Fruit fly (Drosophila melanogaster) whole organism: ENCODE data around the gene CG14692.

Experiments used
- CG8478 ChIP-seq: fragments of >200 bp; optimal IDR thresholded peaks from 2 replicates; lab custom pipeline; 2018; ENCODE audit warnings: inconsistent platforms
- Dll ChIP-seq: fragments of >200 bp; optimal IDR thresholded peaks from 2 replicates; lab custom pipeline; 2017
- EcR ChIP-seq, 2 experiments: fragments of >200 bp; optimal IDR thresholded peaks; 2 replicates each; lab custom pipeline; 2017; ENCODE audit warnings: missing biosample characterization in 2 of 2, missing genetic modification characterization in 2 of 2, missing genetic modification reagents in 2 of 2
- pan ChIP-seq: fragments of >200 bp; optimal IDR thresholded peaks from 2 replicates; lab custom pipeline; 2017
- psq ChIP-seq: fragments of >200 bp; optimal IDR thresholded peaks from 2 replicates; lab custom pipeline; 2017
- usp ChIP-seq: fragments of >200 bp; optimal IDR thresholded peaks from 2 replicates; lab custom pipeline; 2017; ENCODE audit warnings: missing biosample characterization, missing genetic modification characterization, mixed read lengths

Gene CG14692

DNA sequence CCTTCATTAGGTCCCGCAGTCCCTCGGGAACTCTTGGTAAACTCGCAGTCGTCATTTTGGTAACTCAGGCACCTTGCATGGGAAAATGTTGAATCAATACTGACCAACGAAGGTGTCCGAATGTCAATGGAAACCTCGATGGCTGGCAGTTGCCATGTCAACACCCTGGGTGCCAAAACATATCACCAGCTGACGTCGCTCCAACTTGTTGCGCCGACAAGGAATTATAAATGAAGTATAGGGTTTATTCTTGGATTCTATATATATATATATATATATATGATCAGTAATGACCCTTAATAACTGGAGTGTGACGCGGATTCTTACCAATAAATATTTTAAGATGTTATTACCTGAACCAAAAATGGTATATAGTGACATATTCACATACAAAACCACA, at the start of gene CG14692:
CG14692 (minus strand) TSS at position 101 of the 400 bp plus-strand sequence.
- TF ChIP-seq pan (lab: Kevin White, UChicago): no peak
- no peak for TF ChIP-seq psq
- no peak for TF ChIP-seq EcR (GFP tag; optimal IDR thresholded peaks at IDR 0.05; lab: Kevin White, UChicago)
- TF ChIP-seq Dll (lab: Kevin White, UChicago): no peak
- no peak for TF ChIP-seq usp (GFP tag; lab: Kevin White, UChicago)
- TF ChIP-seq CG8478 (lab: Kevin White, UChicago): no peak

- TF ChIP-seq pan (lab: Kevin White, UChicago) (no peak), Dll (lab: Kevin White, UChicago) (no peak), psq (no peak), EcR (GFP tag; optimal IDR thresholded peaks at IDR 0.05; lab: Kevin White, UChicago) (no peak), CG8478 (lab: Kevin White, UChicago) (no peak), usp (GFP tag; lab: Kevin White, UChicago) (no peak)
These were observed 48.5 kb upstream of the CG14692 start, which contains the start of gene CG4565 for dm6 chr3R:10852232-10852774. Gene CG4565 (plus strand): TSS chr3R:10852724.

DNA sequence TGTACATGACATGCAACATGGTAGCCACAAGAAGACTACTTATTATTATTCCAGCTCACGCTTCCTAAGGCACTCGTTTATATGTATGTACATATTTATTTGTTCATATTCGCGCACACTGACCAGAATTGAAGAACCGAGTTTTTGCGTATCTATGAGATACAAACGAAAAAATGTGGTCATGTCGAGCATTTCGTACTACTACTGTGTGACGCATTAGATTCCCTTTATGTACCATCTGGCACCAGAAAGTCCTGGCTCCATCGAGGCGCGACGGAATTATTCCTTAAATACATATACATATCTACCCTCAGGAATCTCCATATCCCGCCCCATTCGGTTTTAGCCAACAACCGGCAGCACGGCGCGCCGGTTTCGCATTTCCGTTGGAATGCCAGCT, 46.9 kb upstream of the CG14692 start:
- TF ChIP-seq pan (lab: Kevin White, UChicago): peak; percentile 44
- no peak for TF ChIP-seq EcR (GFP tag; optimal IDR thresholded peaks at IDR 0.05; lab: Kevin White, UChicago)
- TF ChIP-seq CG8478 (lab: Kevin White, UChicago): no peak
- TF ChIP-seq usp (GFP tag; lab: Kevin White, UChicago): no peak
- TF ChIP-seq psq: no peak
- TF ChIP-seq Dll (lab: Kevin White, UChicago): no peak

DNA sequence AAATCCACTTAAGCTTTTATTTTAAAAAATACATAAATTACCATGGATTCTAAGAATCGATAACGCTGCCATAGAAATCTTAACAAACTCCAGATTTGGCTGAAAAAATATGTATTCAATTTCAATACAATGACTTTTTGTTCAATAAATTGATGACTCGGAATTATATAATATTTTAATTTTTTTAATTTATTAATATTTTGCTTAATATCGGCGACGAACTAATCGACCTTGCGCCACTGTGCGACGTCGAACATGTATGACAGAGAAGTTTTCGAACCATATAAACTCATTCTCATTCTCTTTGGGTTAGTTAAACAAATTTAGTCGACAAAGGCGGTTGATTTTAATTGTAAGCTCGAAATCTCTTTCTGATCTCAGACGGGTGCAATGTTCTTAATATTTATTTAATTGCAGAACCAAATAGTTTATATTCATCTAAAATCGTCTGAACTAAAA, 45.8 kb upstream of the CG14692 start, which contains the start of gene CG42394:
CG42394 (plus strand) TSS at position 311 of the 459 bp plus-strand sequence.
- TF ChIP-seq Dll (lab: Kevin White, UChicago) (no peak), psq (no peak), CG8478 (lab: Kevin White, UChicago) (no peak), usp (GFP tag; lab: Kevin White, UChicago) (no peak), pan (lab: Kevin White, UChicago) (no peak), EcR (GFP tag; optimal IDR thresholded peaks at IDR 0.05; lab: Kevin White, UChicago) (no peak)

DNA sequence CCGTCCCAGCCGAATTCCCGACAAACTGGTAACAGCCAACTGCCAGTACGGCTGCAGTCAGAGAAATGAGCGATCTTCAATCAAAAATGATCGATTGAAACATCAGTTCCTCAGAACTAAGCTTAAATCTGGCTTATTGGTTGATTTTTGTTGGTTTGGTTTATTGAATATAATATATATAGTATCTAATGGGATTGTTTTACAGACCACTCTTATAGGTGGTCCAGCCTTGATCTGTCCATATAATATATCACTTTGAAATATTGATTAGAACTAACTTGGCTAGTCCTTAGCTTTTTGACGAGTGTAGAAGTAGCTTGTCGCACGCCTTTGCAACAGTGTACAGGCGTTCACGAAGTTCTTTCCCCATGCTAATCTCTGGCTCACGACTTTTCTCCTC, 38.7 kb upstream of the CG14692 start:
- TF ChIP-seq usp (GFP tag; lab: Kevin White, UChicago) (no peak), CG8478 (lab: Kevin White, UChicago) (no peak), pan (lab: Kevin White, UChicago) (no peak), Dll (lab: Kevin White, UChicago) (no peak), psq (no peak), EcR (GFP tag; optimal IDR thresholded peaks at IDR 0.05; lab: Kevin White, UChicago) (no peak)

DNA sequence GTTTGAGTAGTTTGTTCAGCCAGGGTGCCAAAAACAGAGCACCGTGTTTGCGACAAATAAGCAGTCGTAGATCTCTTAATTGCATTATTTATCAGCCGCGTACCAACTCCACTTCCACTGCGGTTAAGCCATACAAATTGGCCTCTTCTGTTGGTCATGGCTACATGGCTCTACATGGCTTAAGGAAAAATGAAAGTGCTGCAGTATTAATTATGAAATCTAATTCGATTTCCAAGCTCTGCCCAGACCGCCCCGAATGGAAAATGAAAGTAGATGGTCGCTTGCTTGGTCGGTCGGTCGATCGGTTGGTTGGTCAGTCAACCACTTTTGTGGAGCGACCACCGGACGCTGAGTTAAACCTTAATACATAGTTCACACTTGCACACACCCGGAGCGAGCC, 33.2 kb upstream of the CG14692 start:
- TF ChIP-seq usp (GFP tag; lab: Kevin White, UChicago) (no peak), Dll (lab: Kevin White, UChicago) (no peak), EcR (GFP tag; optimal IDR thresholded peaks at IDR 0.05; lab: Kevin White, UChicago) (no peak), psq (no peak), pan (lab: Kevin White, UChicago) (no peak), CG8478 (lab: Kevin White, UChicago) (no peak)

- TF ChIP-seq Dll (lab: Kevin White, UChicago) (no peak), usp (GFP tag; lab: Kevin White, UChicago) (no peak), CG8478 (lab: Kevin White, UChicago) (no peak), EcR (GFP tag; optimal IDR thresholded peaks at IDR 0.05; lab: Kevin White, UChicago) (no peak), pan (lab: Kevin White, UChicago) (no peak)
These were observed 31.1 kb upstream of the CG14692 start for dm6 chr3R:10834893-10835292.

- TF ChIP-seq usp (GFP tag; lab: Kevin White, UChicago) (no peak), Dll (lab: Kevin White, UChicago) (no peak), EcR (GFP tag; optimal IDR thresholded peaks at IDR 0.05; lab: Kevin White, UChicago) (no peak), CG8478 (lab: Kevin White, UChicago) (no peak), pan (lab: Kevin White, UChicago) (no peak), psq (no peak)
These were observed 28.9 kb upstream of the CG14692 start for dm6 chr3R:10832526-10833165.

DNA sequence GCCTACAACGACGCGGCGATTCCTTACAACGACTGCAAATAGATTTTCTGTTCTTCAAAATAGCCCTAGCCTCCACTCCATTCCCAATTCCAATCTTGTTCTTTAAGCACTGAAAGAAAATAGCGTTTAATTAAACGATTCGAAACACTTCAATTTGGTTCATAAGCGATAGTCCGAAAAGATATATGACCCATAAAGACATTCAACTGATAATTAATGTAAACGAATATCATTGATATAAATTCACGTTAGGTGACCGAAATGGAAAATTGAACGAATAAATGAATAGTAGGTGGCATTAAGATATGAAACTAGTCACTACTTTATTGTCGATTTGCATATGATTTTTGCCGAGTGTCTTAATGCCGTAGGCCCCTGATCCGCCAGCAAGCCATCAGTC, 26.0 kb upstream of the CG14692 start:
- TF ChIP-seq Dll (lab: Kevin White, UChicago): no peak
- no peak for TF ChIP-seq EcR (GFP tag; optimal IDR thresholded peaks at IDR 0.05; lab: Kevin White, UChicago)
- no peak for TF ChIP-seq usp (GFP tag; lab: Kevin White, UChicago)
- no peak for TF ChIP-seq psq
- no peak for TF ChIP-seq CG8478 (lab: Kevin White, UChicago)
- TF ChIP-seq pan (lab: Kevin White, UChicago): no peak

DNA sequence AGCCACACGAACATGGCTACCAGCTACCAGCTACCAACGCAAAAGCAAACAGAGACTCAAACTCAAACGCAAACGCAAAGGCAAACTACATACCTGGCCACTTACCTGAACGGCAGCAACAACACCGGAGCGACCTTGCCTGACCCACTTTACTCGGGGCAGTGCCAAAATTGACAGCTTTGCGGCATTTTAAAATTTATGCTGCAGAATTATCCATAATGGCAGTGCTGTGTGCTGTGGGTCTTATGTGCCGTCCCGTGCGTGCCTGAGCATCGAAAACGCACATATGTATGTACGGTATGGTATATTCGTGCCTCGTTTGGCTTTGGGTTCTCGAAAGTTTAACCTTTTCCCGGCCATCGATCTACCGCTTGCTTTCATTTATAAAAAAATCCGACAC, 24.9 kb upstream of the CG14692 start:
- no peak for TF ChIP-seq usp (GFP tag; lab: Kevin White, UChicago)
- no peak for TF ChIP-seq CG8478 (lab: Kevin White, UChicago)
- no peak for TF ChIP-seq Dll (lab: Kevin White, UChicago)
- no peak for TF ChIP-seq EcR (GFP tag; optimal IDR thresholded peaks at IDR 0.05; lab: Kevin White, UChicago)
- no peak for TF ChIP-seq psq
- no peak for TF ChIP-seq pan (lab: Kevin White, UChicago)

DNA sequence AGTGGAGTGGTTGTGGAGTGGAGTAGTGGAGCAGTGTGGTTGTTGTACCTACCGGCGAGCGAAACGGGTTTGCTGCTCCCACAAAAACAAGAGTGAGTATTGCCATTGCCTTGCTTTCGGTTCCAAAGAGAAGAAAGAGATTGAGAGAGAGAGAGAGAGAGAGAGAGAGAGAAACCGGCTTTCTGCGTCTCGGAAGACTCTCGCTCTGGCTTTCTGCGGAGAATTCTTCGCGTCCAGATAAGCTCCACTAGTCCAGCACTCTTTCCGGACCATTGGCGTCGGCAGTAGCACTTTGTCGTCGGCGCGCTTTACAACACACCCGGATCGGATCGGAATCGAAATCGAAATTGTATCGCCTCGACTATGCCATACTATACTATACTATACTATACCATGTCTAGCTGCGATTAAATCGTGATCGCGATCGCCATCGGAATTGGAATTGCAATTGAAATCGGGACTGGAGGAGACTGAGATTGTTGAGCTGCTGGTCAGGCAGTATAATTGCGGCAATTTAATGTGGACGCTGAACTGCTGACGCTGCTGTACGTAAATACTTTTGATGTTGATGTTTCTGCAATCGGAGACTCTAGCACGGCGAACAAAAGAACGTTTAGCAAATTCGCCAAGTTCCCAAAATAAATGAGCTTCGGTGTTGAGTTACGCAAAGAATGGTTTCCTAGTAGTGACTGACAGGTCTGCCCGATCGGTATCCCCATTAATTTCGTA, 23.2 kb upstream of the CG14692 start, which contains the start of gene Cad86C:
Cad86C (plus strand) TSS at position 284 of the 729 bp plus-strand sequence.
- TF ChIP-seq pan (lab: Kevin White, UChicago) (no peak), Dll (lab: Kevin White, UChicago) (peak; percentile 84)
